Fruit fly (Drosophila melanogaster) whole organism, wandering third instar larva: ENCODE data around the gene pdgy.

ENCODE experiments used
- Abd-B ChIP-seq: fragments of >200 bp; optimal IDR thresholded peaks from 2 replicates; lab custom pipeline; 2017; ENCODE audit warnings: missing biosample characterization, missing genetic modification characterization
- CG32264 ChIP-seq: fragments of 200-800 bp; sonication (Bioruptor generic); optimal IDR thresholded peaks from 2 replicates; lab custom pipeline; 2016; ENCODE audit warnings: missing biosample characterization, missing genetic modification characterization
- CG9705 ChIP-seq: fragments of 200-800 bp; sonication (Bioruptor generic); optimal IDR thresholded peaks from 2 replicates; lab custom pipeline; 2018; ENCODE audit warnings: missing biosample characterization, mild to moderate bottlenecking, missing genetic modification characterization
- CrebA ChIP-seq: fragments of 200-800 bp; sonication (Bioruptor generic); optimal IDR thresholded peaks from 2 replicates; lab custom pipeline; 2016; ENCODE audit warnings: missing biosample characterization, mild to moderate bottlenecking, missing genetic modification characterization, borderline replicate concordance
- Dfd ChIP-seq: fragments of >200 bp; optimal IDR thresholded peaks from 2 replicates; lab custom pipeline; 2017; ENCODE audit warnings: missing biosample characterization, missing genetic modification characterization
- Dif ChIP-seq: fragments of 200-275, 200-300 bp; sonication (Bioruptor generic); optimal IDR thresholded peaks from 2 replicates; lab custom pipeline; 2018; ENCODE audit warnings: missing biosample characterization, missing genetic modification characterization; ENCODE audit not compliant: partially characterized antibody
- GATAd ChIP-seq: sonication (Bioruptor generic); optimal IDR thresholded peaks from 2 replicates; lab custom pipeline; 2016; ENCODE audit warnings: missing biosample characterization, missing genetic modification characterization
- HLH106 ChIP-seq: fragments of 200-800 bp; optimal IDR thresholded peaks from 3 replicates; lab custom pipeline; 2019; ENCODE audit warnings: missing biosample characterization, mild to moderate bottlenecking, missing genetic modification characterization, moderate library complexity
- Hnf4 ChIP-seq: fragments of 200-800 bp; sonication (Bioruptor generic); optimal IDR thresholded peaks from 2 replicates; lab custom pipeline; 2016; ENCODE audit warnings: missing biosample characterization, mild to moderate bottlenecking, missing genetic modification characterization
- Hr78 ChIP-seq: fragments of >200 bp; optimal IDR thresholded peaks from 2 replicates; lab custom pipeline; 2017; ENCODE audit warnings: missing biosample characterization, missing genetic modification characterization
- Sp1 ChIP-seq: fragments of 200-800 bp; sonication (Bioruptor generic); optimal IDR thresholded peaks from 3 replicates; lab custom pipeline; 2019; ENCODE audit warnings: missing biosample characterization, mild to moderate bottlenecking, missing genetic modification characterization, moderate library complexity
- Vsx2 ChIP-seq: fragments of 200-300, 225-300 bp; sonication (Bioruptor generic); optimal IDR thresholded peaks from 2 replicates; lab custom pipeline; 2018; ENCODE audit warnings: missing biosample characterization, missing genetic modification characterization; ENCODE audit not compliant: partially characterized antibody
- br ChIP-seq: fragments of 200-800 bp; sonication (Bioruptor generic); optimal IDR thresholded peaks from 2 replicates; lab custom pipeline; 2016; ENCODE audit warnings: missing biosample characterization, missing genetic modification characterization
- dl ChIP-seq, 2 experiments: fragments of 175-275, 200-275 bp in 1 of 2; fragments of 200-275 bp in 1 of 2; sonication (Bioruptor generic); optimal IDR thresholded peaks; lab custom pipeline; 2018; ENCODE audit warnings: mild to moderate bottlenecking in 2 of 2, missing biosample characterization in 2 of 2, missing genetic modification characterization in 2 of 2, moderate library complexity in 2 of 2; ENCODE audit not compliant: partially characterized antibody in 2 of 2, insufficient read depth in 1 of 2
- dmrt93B ChIP-seq: fragments of 200-800 bp; sonication (Bioruptor generic); optimal IDR thresholded peaks from 2 replicates; lab custom pipeline; 2018; ENCODE audit warnings: missing biosample characterization, mild to moderate bottlenecking, missing genetic modification characterization
- dsf ChIP-seq: sonication (Bioruptor generic); optimal IDR thresholded peaks from 2 replicates; lab custom pipeline; 2016; ENCODE audit warnings: missing biosample characterization, missing genetic modification characterization, borderline replicate concordance
- ey ChIP-seq: fragments of 200-800 bp; sonication (Bioruptor generic); optimal IDR thresholded peaks from 2 replicates; lab custom pipeline; 2016; ENCODE audit warnings: missing biosample characterization, missing genetic modification characterization
- foxo ChIP-seq, 2 experiments: fragments of 200-800 bp; sonication (Bioruptor generic); optimal IDR thresholded peaks; 2 replicates in 1 of 2; 3 replicates in 1 of 2; lab custom pipeline; 2016 to 2017; ENCODE audit warnings: missing biosample characterization in 2 of 2, missing genetic modification characterization in 2 of 2
- fru ChIP-seq: fragments of 200-800 bp; sonication (Bioruptor generic); optimal IDR thresholded peaks from 3 replicates; lab custom pipeline; 2016; ENCODE audit warnings: missing biosample characterization, mild to moderate bottlenecking, missing genetic modification characterization
- h ChIP-seq: fragments of 200-800 bp; sonication (Bioruptor generic); optimal IDR thresholded peaks from 3 replicates; lab custom pipeline; 2016; ENCODE audit warnings: missing biosample characterization, mild to moderate bottlenecking, missing genetic modification characterization
- pan ChIP-seq: fragments of >200 bp; optimal IDR thresholded peaks from 2 replicates; lab custom pipeline; 2017
- psq ChIP-seq: fragments of 200-800 bp; sonication (Bioruptor generic); optimal IDR thresholded peaks from 3 replicates; lab custom pipeline; 2017; ENCODE audit warnings: missing biosample characterization, mild to moderate bottlenecking, missing genetic modification characterization, moderate library complexity
- rgr ChIP-seq: fragments of 200-800 bp; sonication (Bioruptor generic); optimal IDR thresholded peaks from 3 replicates; lab custom pipeline; 2016; ENCODE audit warnings: missing biosample characterization, mild to moderate bottlenecking, missing genetic modification characterization
- usp ChIP-seq: fragments of >200 bp; optimal IDR thresholded peaks from 2 replicates; lab custom pipeline; 2017; ENCODE audit warnings: missing biosample characterization, missing genetic modification characterization

The pdgy gene

DNA sequence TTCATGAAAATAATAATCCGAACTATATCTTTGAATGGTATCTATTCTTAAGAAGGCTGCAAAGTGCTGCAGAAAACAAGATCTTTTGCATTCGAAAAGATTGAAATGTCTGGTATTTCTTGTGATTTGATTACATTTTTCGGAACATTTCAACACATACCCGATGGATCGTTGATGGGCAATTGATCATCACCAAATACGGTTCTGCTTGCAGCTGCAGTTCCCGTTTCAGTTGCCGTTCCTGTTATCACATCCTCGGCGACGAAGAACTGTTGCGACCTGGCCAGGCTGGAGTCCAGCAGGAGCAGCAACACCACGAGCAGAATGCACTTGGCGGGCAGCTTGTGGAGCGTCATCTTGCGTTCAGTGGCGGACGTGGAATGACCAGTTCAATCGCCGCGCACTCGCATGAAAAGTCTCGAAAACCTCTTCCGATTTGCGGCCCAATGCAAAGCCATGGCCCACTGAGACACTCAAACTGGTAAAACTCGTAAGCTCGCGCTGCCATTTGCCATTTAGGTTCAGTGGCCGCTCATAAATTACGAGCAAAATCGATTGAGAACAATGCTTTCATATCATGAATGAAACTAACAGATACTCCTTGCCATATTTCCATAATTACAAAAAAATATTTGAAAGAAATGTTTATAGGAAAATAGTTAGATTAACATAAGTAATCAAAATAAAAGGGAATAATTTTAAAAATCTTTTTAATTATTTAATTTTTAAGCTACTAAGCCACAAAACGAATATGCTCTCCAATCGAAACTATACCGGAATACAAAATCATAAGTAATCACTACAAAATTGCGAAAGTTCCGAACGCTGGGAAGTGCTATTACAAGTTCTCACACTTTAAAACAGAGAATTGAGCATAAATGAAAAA lies 42.6 kb downstream of the pdgy start, which contains the start of gene CG14406:
TSS of gene CG14406 (minus strand) at position 382 of the 886 bp plus-strand sequence.
- peak; percentile 25 for TF ChIP-seq h (GFP tag; lab: Kevin White, UChicago)
- TF ChIP-seq foxo (GFP tag; optimal IDR thresholded peaks at IDR 0.05; lab: Kevin White, UChicago) = no peak
- peak; percentile 37 for TF ChIP-seq HLH106 (tag; lab: Kevin White, UChicago)

dm6 chrX:14909658-14910378 lies 43.5 kb downstream of the pdgy start, which contains the start of gene fiz:
fiz (minus strand) TSS chrX:14909708.
- TF ChIP-seq Vsx2 (GFP tag; lab: Kevin White, UChicago) (no peak), dl (GFP tag; optimal IDR thresholded peaks at IDR 0.05; lab: Kevin White, UChicago; ENCODE audit: insufficient read depth in 1 of 2, partially characterized antibody in 2 of 2) (no peak), foxo (GFP tag; optimal IDR thresholded peaks at IDR 0.05; lab: Kevin White, UChicago) (no peak)

- TF ChIP-seq Hnf4 = peak; percentile 10
- TF ChIP-seq rgr (GFP tag; lab: Kevin White, UChicago) = peak; percentile 24
- no peak for TF ChIP-seq pan (lab: Kevin White, UChicago)
- peak; percentile 10 for TF ChIP-seq fru (GFP tag; lab: Kevin White, UChicago)
- TF ChIP-seq CG9705 (GFP tag; lab: Kevin White, UChicago) = no peak
- no peak for TF ChIP-seq usp (GFP tag; lab: Kevin White, UChicago)
- peak in 1 of 2 experiments; percentile 3 for TF ChIP-seq foxo (GFP tag; optimal IDR thresholded peaks at IDR 0.05; lab: Kevin White, UChicago)
- TF ChIP-seq h (GFP tag; lab: Kevin White, UChicago) = peak; percentile 11
- TF ChIP-seq HLH106 (tag; lab: Kevin White, UChicago) = peak; percentile 25
Observed at dm6 chrX:14909051-14909450, 44.3 kb downstream of the pdgy start.

DNA sequence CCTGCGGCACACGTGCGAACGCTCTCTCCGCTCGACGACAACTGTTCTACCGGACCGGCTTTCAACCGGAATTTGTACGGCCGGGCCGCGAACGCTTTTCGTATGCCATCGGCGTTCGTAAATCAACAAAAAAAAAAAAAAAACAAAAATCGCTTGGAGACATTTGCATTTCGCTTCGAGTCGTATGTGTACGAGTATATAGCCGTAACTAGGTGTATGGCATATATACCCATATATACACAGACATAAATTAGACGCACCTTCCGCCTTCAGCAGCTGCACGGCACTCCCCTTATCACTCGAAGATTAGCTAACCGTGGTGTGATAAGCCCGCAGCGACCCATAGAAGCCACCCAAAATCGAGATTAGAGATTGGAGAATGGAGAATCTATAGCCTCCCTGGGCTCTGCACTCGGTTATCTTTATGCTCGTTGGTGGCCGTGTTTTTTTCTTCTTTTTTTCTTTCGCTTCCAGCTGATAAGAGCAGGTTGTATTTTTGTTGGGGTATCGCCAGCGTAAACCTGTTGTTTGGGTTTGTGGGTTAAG lies 47.8 kb downstream of the pdgy start, which contains the start of gene CG9512:
TSS of gene CG9512 (minus strand) at position 51 of the 546 bp plus-strand sequence.
- no peak for TF ChIP-seq Hnf4
- peak; percentile 2 for TF ChIP-seq CrebA (GFP tag; lab: Kevin White, UChicago)

DNA sequence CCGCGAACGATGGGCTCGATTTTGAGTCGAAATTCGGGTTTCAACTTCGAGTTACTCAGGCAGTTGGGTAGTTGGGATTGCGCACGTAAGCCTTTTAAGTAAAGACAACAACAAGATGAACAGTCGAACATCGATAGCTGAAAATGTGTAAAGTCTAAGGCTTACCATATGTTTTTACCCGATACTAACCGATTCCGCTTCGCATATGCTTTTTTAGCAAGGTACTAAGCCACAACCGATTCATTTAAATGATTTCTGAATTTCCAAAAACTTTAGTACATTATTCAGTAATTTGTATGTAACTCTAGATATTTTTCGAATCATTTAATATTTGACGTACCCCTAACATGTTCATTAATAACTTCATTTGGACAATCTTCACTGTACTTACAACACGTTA lies 55.7 kb downstream of the pdgy start:
- TF ChIP-seq pan (lab: Kevin White, UChicago) (no peak), Dif (GFP tag; lab: Kevin White, UChicago) (no peak), dsf (GFP tag; lab: Kevin White, UChicago) (no peak), h (GFP tag; lab: Kevin White, UChicago) (peak; percentile 16), psq (GFP tag; lab: Kevin White, UChicago) (peak; percentile 1), ey (GFP tag; lab: Kevin White, UChicago) (no peak), Sp1 (GFP tag; lab: Kevin White, UChicago) (peak; percentile 41), br (GFP tag; lab: Kevin White, UChicago) (no peak), fru (GFP tag; lab: Kevin White, UChicago) (peak; percentile 61), dmrt93B (GFP tag; lab: Kevin White, UChicago) (peak; percentile 13), Hr78 (GFP tag; lab: Kevin White, UChicago) (no peak), Dfd (GFP tag; lab: Kevin White, UChicago) (no peak)

- no peak for TF ChIP-seq CG9705 (GFP tag; lab: Kevin White, UChicago)
- no peak for TF ChIP-seq GATAd (GFP tag; lab: Kevin White, UChicago)
- TF ChIP-seq CG32264 (GFP tag; lab: Kevin White, UChicago) = no peak
- no peak for TF ChIP-seq Hr78 (GFP tag; lab: Kevin White, UChicago)
- no peak for TF ChIP-seq dmrt93B (GFP tag; lab: Kevin White, UChicago)
- TF ChIP-seq Abd-B = no peak
- no peak for TF ChIP-seq usp (GFP tag; lab: Kevin White, UChicago)
- no peak for TF ChIP-seq dl (GFP tag; optimal IDR thresholded peaks at IDR 0.05; lab: Kevin White, UChicago; ENCODE audit: insufficient read depth in 1 of 2, partially characterized antibody in 2 of 2)
- TF ChIP-seq rgr (GFP tag; lab: Kevin White, UChicago) = no peak
- TF ChIP-seq, all 38 proteins: peak for 0
Observed at dm6 chrX:14896791-14897190, 56.5 kb downstream of the pdgy start, which contains the start of gene CG9514. CG9514 (minus strand) TSS chrX:14896891.
